Worm (Caenorhabditis elegans): Measurements from ENCODE around the gene srw-1.

ce11 chrV:15189567-15189966 lies 8.5 kb upstream of the srw-1 start, which contains the start of gene cyn-3:
- TF ChIP-seq egl-27 (tag; optimal IDR thresholded peaks at IDR 0.05) (no peak), aly-2 (tag; optimal IDR thresholded peaks at IDR 0.05) (no peak), ztf-11 (tag; optimal IDR thresholded peaks at IDR 0.05) (no peak)

Measured in whole organism, L4 larva.